Fruit fly (Drosophila melanogaster): ENCODE results near the gene CG12541.

CG12541 gene

dm6 chrX:7109793-7110606 is 44.1 kb upstream of the CG12541 start, which contains the start of gene fz4 (continued):
- TF ChIP-seq vri (GFP tag; optimal IDR thresholded peaks at IDR 0.05), result no peak
- no peak for TF ChIP-seq CG11902 (GFP tag; optimal IDR thresholded peaks at IDR 0.05)
- TF ChIP-seq Ets96B (tag; optimal IDR thresholded peaks at IDR 0.05), result no peak
- no peak for TF ChIP-seq CG34406 (GFP tag; optimal IDR thresholded peaks at IDR 0.05)
- TF ChIP-seq Lpt (GFP tag; optimal IDR thresholded peaks at IDR 0.05), result peak; percentile 8
- TF ChIP-seq CG8632 (GFP tag; optimal IDR thresholded peaks at IDR 0.05), result no peak
- peak; percentile 57 for TF ChIP-seq svp (GFP tag)
- TF ChIP-seq OdsH (GFP tag; optimal IDR thresholded peaks at IDR 0.05), result no peak
- peak; percentile 42 for TF ChIP-seq Eip78C (GFP tag)
- TF ChIP-seq topi (GFP tag; optimal IDR thresholded peaks at IDR 0.05), result no peak
- TF ChIP-seq CG10631 (GFP tag; optimal IDR thresholded peaks at IDR 0.05), result no peak

- TF ChIP-seq CG10631 (GFP tag; optimal IDR thresholded peaks at IDR 0.05) (no peak), fkh (GFP tag; optimal IDR thresholded peaks at IDR 0.05) (peak; percentile 62)
Measured at dm6 chrX:7105533-7105932, 39.7 kb upstream of the CG12541 start.

DNA sequence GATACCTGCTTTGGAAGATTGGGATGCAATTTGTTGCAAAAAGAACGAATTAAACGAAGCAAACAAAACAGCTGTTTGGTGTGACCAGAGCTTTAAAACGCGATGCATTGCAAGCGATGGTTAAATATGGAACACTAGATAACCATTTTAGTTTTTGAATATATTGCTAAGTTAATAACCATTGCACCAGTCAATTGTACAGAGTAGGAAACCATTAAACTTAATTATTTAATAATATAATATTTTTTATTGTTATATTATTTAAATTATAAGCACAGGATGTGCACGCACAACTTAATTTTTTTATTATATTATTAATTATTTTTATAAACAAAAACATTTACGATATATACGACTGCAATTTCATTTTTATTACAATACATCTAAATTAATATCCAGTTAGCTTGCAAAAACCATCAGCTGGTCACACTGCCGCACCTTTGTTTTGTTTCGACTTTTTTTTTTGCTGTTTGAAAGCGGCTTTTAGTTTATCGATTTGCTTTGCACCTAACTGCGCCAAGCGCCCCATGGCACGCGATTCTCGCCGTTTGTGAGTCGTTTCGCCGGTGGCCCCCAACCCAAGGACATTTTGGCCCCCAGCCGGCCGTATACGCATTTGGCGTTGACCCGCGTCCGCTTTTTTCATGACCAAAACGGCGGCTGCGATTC is 38.7 kb upstream of the CG12541 start, which contains the start of the genes CG4617 and CG8300:
Gene CG4617 (minus strand): TSS at position 92 of the 669 bp plus-strand sequence.
Gene CG8300 (plus strand): TSS at position 486 of the 669 bp plus-strand sequence.
- TF ChIP-seq CG10631 (GFP tag; optimal IDR thresholded peaks at IDR 0.05), result peak; percentile 40
- no peak for TF ChIP-seq Gug (GFP tag; IDR thresholded peaks at IDR 0.05)
- 0 out of 3 replicates have a peak, but pooled peaks have one; percentile 7 for TF ChIP-seq CG6163 (GFP tag; IDR thresholded peaks at IDR 0.05)
- peak in 1 of 2 experiments; percentile 14 for TF ChIP-seq salr (GFP tag; optimal IDR thresholded peaks at IDR 0.05)
- TF ChIP-seq CG3032 (tag; optimal IDR thresholded peaks at IDR 0.05), result peak; percentile 24
- TF ChIP-seq esn (GFP tag; optimal IDR thresholded peaks at IDR 0.05), result peak; percentile 25
- TF ChIP-seq Met (GFP tag; optimal IDR thresholded peaks at IDR 0.05), result no peak
- TF ChIP-seq fd59A (GFP tag; optimal IDR thresholded peaks at IDR 0.05), result no peak
- peak; percentile 8 for TF ChIP-seq Ets96B (tag; optimal IDR thresholded peaks at IDR 0.05)
- TF ChIP-seq CG32006 (GFP tag; optimal IDR thresholded peaks at IDR 0.05), result peak; percentile 20
- TF ChIP-seq CG6792 (GFP tag; optimal IDR thresholded peaks at IDR 0.05), result peak; percentile 7
- TF ChIP-seq Smox (GFP tag; optimal IDR thresholded peaks at IDR 0.05), result no peak
- peak; percentile 9 for TF ChIP-seq CG11762 (GFP tag; optimal IDR thresholded peaks at IDR 0.05; ENCODE audit: insufficient read depth)
- TF ChIP-seq Sox15 (GFP tag; optimal IDR thresholded peaks at IDR 0.05), result no peak
- peak; percentile 0 for TF ChIP-seq lz (GFP tag; optimal IDR thresholded peaks at IDR 0.05)
- TF ChIP-seq CG34406 (GFP tag; optimal IDR thresholded peaks at IDR 0.05), result peak; percentile 16
- TF ChIP-seq Hr4 (GFP tag; optimal IDR thresholded peaks at IDR 0.05), result peak; percentile 16
- TF ChIP-seq svp (GFP tag), result peak; percentile 73
- TF ChIP-seq CG8632 (GFP tag; optimal IDR thresholded peaks at IDR 0.05), result no peak
- TF ChIP-seq CG15336 (GFP tag; IDR thresholded peaks at IDR 0.05), result no peak
- peak; percentile 18 for TF ChIP-seq fkh (GFP tag; optimal IDR thresholded peaks at IDR 0.05)
- TF ChIP-seq dsx (GFP tag; optimal IDR thresholded peaks at IDR 0.05; ENCODE audit: poor library complexity, severe bottlenecking), result peak; percentile 12
- peak; percentile 1 for TF ChIP-seq acj6 (GFP tag; optimal IDR thresholded peaks at IDR 0.05)
- TF ChIP-seq Eip93F (GFP tag; optimal IDR thresholded peaks at IDR 0.05), result no peak
- no peak for TF ChIP-seq cyc (GFP tag; optimal IDR thresholded peaks at IDR 0.05)
- no peak for TF ChIP-seq CG11902 (GFP tag; optimal IDR thresholded peaks at IDR 0.05)
- TF ChIP-seq Sox14 (GFP tag; optimal IDR thresholded peaks at IDR 0.05), result peak; percentile 21
- 0 out of 3 replicates have a peak, but pooled peaks have one; percentile 28 for TF ChIP-seq CG8119 (GFP tag; IDR thresholded peaks at IDR 0.05)
- TF ChIP-seq CG9139 (GFP tag; optimal IDR thresholded peaks at IDR 0.05), result no peak
- TF ChIP-seq CG6808 (GFP tag; optimal IDR thresholded peaks at IDR 0.05), result no peak
- TF ChIP-seq ss (GFP tag; optimal IDR thresholded peaks at IDR 0.05), result peak in 1 of 2 experiments; percentile 26
- peak; percentile 49 for TF ChIP-seq Eip78C (GFP tag)
- TF ChIP-seq OdsH (GFP tag; optimal IDR thresholded peaks at IDR 0.05), result peak; percentile 9
